Worm (Caenorhabditis elegans) whole organism, late embryonic: ENCODE results near the gene C29E4.11.

ENCODE experiments used
- ahr-1 ChIP-seq: sonication (generic microtip); optimal IDR thresholded peaks from 2 replicates; lab custom pipeline; 2016; ENCODE audit warnings: missing genetic modification characterization, missing compliant biosample characterization
- ceh-18 ChIP-seq: sonication (generic microtip); optimal IDR thresholded peaks from 2 replicates; lab custom pipeline; 2016; ENCODE audit warnings: missing genetic modification characterization, missing compliant biosample characterization
- ceh-19 ChIP-seq: fragments of 200-800 bp; sonication (Bioruptor generic); optimal IDR thresholded peaks from 2 replicates; lab custom pipeline; 2018; ENCODE audit warnings: mild to moderate bottlenecking, missing genetic modification characterization, missing compliant biosample characterization
- ceh-24 ChIP-seq: sonication (generic microtip); optimal IDR thresholded peaks from 2 replicates; lab custom pipeline; 2016; ENCODE audit warnings: mild to moderate bottlenecking, missing genetic modification characterization, missing compliant biosample characterization
- ceh-31 ChIP-seq: sonication (generic microtip); optimal IDR thresholded peaks from 2 replicates; lab custom pipeline; 2016; ENCODE audit warnings: missing genetic modification characterization, missing compliant biosample characterization
- ceh-45 ChIP-seq: fragments of 200-800 bp; sonication (Bioruptor generic); IDR thresholded peaks from 2 replicates; pipeline ENCODE4 v1.3.6; 2022; ENCODE audit warnings: missing genetic modification reagents, missing genetic modification characterization, missing compliant biosample characterization
- ceh-48 ChIP-seq: sonication (generic microtip); optimal IDR thresholded peaks from 2 replicates; lab custom pipeline; 2016; ENCODE audit warnings: missing genetic modification characterization, inconsistent platforms, missing compliant biosample characterization
- ceh-6 ChIP-seq: fragments of 200-800 bp; sonication (Bioruptor generic); optimal IDR thresholded peaks from 2 replicates; lab custom pipeline; 2018; ENCODE audit warnings: mild to moderate bottlenecking, missing genetic modification characterization, missing compliant biosample characterization
- ceh-9 ChIP-seq: sonication (generic microtip); optimal IDR thresholded peaks from 2 replicates; lab custom pipeline; 2016; ENCODE audit warnings: mild to moderate bottlenecking, missing genetic modification characterization, inconsistent platforms, missing compliant biosample characterization
- che-1 ChIP-seq: sonication (generic microtip); optimal IDR thresholded peaks from 2 replicates; lab custom pipeline; 2016; ENCODE audit warnings: mild to moderate bottlenecking, missing genetic modification characterization, missing compliant biosample characterization
- dve-1 ChIP-seq: sonication (generic microtip); optimal IDR thresholded peaks from 2 replicates; lab custom pipeline; 2017; ENCODE audit warnings: antibody characterized with exemption, mild to moderate bottlenecking, missing genetic modification characterization, missing compliant biosample characterization
- elt-2 ChIP-seq: sonication (generic microtip); optimal IDR thresholded peaks from 2 replicates; lab custom pipeline; 2016; ENCODE audit warnings: missing genetic modification reagents, missing genetic modification characterization, missing compliant biosample characterization
- elt-4 ChIP-seq: sonication (generic microtip); optimal IDR thresholded peaks from 2 replicates; lab custom pipeline; 2016; ENCODE audit warnings: missing genetic modification characterization, missing compliant biosample characterization
- ets-4 ChIP-seq: sonication (generic microtip); optimal IDR thresholded peaks from 2 replicates; lab custom pipeline; 2016; ENCODE audit warnings: missing genetic modification characterization, missing compliant biosample characterization
- fax-1 ChIP-seq: sonication (generic microtip); optimal IDR thresholded peaks from 2 replicates; lab custom pipeline; 2016; ENCODE audit warnings: missing genotype, missing genetic modification characterization, missing compliant biosample characterization
- fkh-10 ChIP-seq: fragments of 150-350 bp; optimal IDR thresholded peaks from 2 replicates; lab custom pipeline; 2014; ENCODE audit warnings: missing biosample characterization, missing genetic modification reagents, missing genetic modification characterization
- fkh-6 ChIP-seq: sonication (generic microtip); optimal IDR thresholded peaks from 2 replicates; lab custom pipeline; 2016; ENCODE audit warnings: missing genetic modification characterization, missing compliant biosample characterization
- hlh-30 ChIP-seq: sonication (generic microtip); optimal IDR thresholded peaks from 2 replicates; lab custom pipeline; 2017; ENCODE audit warnings: antibody characterized with exemption, missing genetic modification characterization, missing compliant biosample characterization; ENCODE audit not compliant: insufficient read depth
- hlh-8 ChIP-seq: sonication (generic microtip); optimal IDR thresholded peaks from 2 replicates; lab custom pipeline; 2016; ENCODE audit warnings: missing genotype, missing genetic modification characterization, missing compliant biosample characterization
- lim-6 ChIP-seq: sonication (generic microtip); optimal IDR thresholded peaks from 2 replicates; lab custom pipeline; 2016; ENCODE audit warnings: missing genetic modification characterization, missing compliant biosample characterization
- nfya-1 ChIP-seq: sonication (generic microtip); optimal IDR thresholded peaks from 2 replicates; lab custom pipeline; 2017; ENCODE audit warnings: missing genetic modification characterization, mild to moderate bottlenecking, missing compliant biosample characterization, antibody characterized with exemption, moderate library complexity
- nhr-11 ChIP-seq: fragments of 150-350 bp; optimal IDR thresholded peaks from 2 replicates; lab custom pipeline; 2014; ENCODE audit warnings: missing biosample characterization, missing genetic modification characterization
- npax-4 ChIP-seq: sonication (generic microtip); optimal IDR thresholded peaks from 2 replicates; lab custom pipeline; 2016; ENCODE audit warnings: missing genetic modification characterization, missing compliant biosample characterization
- odd-2 ChIP-seq: sonication (generic microtip); optimal IDR thresholded peaks from 2 replicates; lab custom pipeline; 2017; ENCODE audit warnings: antibody characterized with exemption, mild to moderate bottlenecking, missing genetic modification characterization, missing compliant biosample characterization
- pat-9 ChIP-seq: fragments of 200-800 bp; sonication (Bioruptor generic); optimal IDR thresholded peaks from 2 replicates; lab custom pipeline; 2018; ENCODE audit warnings: mild to moderate bottlenecking, missing genetic modification characterization, moderate library complexity, missing compliant biosample characterization
- ref-2 ChIP-seq: sonication (generic microtip); optimal IDR thresholded peaks from 2 replicates; lab custom pipeline; 2016; ENCODE audit warnings: missing genetic modification characterization, missing compliant biosample characterization
- rnt-1 ChIP-seq: sonication (generic microtip); optimal IDR thresholded peaks from 2 replicates; lab custom pipeline; 2016; ENCODE audit warnings: missing genetic modification characterization, missing compliant biosample characterization
- tbx-2 ChIP-seq: sonication (generic microtip); optimal IDR thresholded peaks from 2 replicates; lab custom pipeline; 2016; ENCODE audit warnings: missing genetic modification characterization, missing compliant biosample characterization
- unc-42 ChIP-seq: sonication (generic microtip); optimal IDR thresholded peaks from 2 replicates; lab custom pipeline; 2016; ENCODE audit warnings: missing genotype, missing genetic modification characterization, missing compliant biosample characterization
- unc-55 ChIP-seq: sonication (generic microtip); optimal IDR thresholded peaks from 2 replicates; lab custom pipeline; 2017; ENCODE audit warnings: missing biosample characterization, missing genetic modification reagents, missing genetic modification characterization
- unc-86 ChIP-seq: sonication (generic microtip); optimal IDR thresholded peaks from 2 replicates; lab custom pipeline; 2016; ENCODE audit warnings: missing genetic modification characterization, missing compliant biosample characterization

Gene C29E4.11

DNA sequence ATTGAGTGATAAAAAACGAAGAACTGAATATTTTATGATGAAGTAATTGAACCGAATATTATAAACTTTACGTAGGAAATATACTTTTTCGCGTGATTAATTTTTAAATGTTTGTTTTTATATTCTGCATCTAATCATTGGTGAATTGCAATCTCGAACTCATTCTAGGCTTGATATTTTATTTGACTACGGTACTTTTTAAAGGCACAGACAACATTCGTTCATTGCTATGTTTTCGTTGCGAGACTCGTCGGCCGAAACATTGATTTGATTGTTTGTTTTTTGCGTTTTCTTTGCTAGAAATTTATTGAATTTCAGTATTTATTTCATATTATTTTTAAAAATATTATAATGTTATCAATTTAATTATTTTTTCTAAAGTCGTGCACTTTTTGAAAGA, 19.9 kb upstream of the C29E4.11 start, which contains the start of gene C06G4.4:
TSS of gene C06G4.4 (minus strand) at position 36 of the 400 bp plus-strand sequence.
- no peak for TF ChIP-seq unc-86 (tag; lab: Kevin White, UChicago)
- TF ChIP-seq hlh-30 (tag; lab: Kevin White, UChicago) = no peak
- no peak for TF ChIP-seq ceh-6 (GFP tag; lab: Kevin White, UChicago)
- TF ChIP-seq che-1 (tag; lab: Kevin White, UChicago) = no peak
- TF ChIP-seq ceh-24 (tag; lab: Kevin White, UChicago) = no peak
- no peak for TF ChIP-seq unc-55 (GFP tag; lab: Kevin White, UChicago)
- no peak for TF ChIP-seq ets-4 (tag; lab: Kevin White, UChicago)
- no peak for TF ChIP-seq fkh-6 (tag; lab: Kevin White, UChicago)

DNA sequence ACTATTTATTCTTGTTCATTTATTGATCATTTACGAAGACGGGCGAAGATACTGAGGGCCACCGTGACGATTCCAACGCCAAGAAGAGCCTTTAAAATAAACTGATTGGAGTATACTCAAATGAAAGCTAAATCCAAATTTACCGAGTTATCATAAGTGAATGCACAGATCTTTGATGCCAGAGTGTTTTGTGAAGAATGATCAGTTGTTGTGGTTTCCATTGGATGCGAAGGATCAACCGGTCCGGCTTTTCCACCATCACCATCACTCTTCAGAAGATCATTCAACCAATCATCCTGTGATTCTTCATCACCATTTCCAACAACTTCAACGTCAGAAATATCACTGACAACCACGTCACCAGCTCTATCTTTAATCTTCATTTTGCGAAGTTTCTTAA, 19.3 kb upstream of the C29E4.11 start:
- TF ChIP-seq ceh-19 (GFP tag; lab: Kevin White, UChicago) (no peak), ceh-9 (tag; lab: Kevin White, UChicago) (no peak), ceh-6 (GFP tag; lab: Kevin White, UChicago) (no peak), rnt-1 (no peak), che-1 (tag; lab: Kevin White, UChicago) (no peak), unc-86 (tag; lab: Kevin White, UChicago) (no peak), ceh-48 (tag; lab: Kevin White, UChicago) (no peak), odd-2 (no peak), lim-6 (tag; lab: Kevin White, UChicago) (no peak), fax-1 (no peak)

DNA sequence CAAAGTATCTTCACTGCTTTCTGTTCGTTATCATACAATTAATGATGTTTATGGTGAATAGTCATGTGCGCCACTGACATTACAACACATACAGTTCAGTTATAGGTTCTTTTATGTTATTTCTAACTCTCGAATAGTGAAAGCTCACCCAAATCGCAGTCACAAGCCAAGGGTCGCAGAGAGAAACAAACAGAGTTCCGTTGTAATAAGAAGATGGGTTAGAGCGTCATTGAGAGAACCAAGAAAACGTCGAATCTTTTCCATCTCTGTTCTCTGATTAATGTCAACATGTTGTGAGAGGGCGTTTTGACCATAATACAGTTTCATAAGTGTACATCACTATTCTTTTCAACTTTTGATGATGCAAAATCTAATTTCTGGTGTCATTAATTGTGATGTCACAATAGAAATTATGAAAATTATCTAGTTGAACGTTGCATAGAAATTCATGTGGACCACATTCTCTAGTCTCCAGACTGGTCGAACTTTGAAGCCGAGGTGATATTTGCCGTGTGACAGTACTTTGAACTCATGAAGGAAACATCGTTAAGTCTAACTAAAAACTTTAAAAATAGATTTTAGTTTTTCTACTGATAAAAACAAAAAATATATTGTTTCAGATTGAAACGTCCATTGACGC, 16.2 kb upstream of the C29E4.11 start:
- TF ChIP-seq fkh-6 (tag; lab: Kevin White, UChicago) (no peak), fkh-10 (GFP tag; lab: Kevin White, UChicago) (no peak), hlh-8 (tag; lab: Kevin White, UChicago) (no peak), npax-4 (tag; lab: Kevin White, UChicago) (no peak), nhr-11 (tag; lab: Kevin White, UChicago) (no peak), ahr-1 (tag; lab: Kevin White, UChicago) (no peak), unc-55 (GFP tag; lab: Kevin White, UChicago) (no peak)

DNA sequence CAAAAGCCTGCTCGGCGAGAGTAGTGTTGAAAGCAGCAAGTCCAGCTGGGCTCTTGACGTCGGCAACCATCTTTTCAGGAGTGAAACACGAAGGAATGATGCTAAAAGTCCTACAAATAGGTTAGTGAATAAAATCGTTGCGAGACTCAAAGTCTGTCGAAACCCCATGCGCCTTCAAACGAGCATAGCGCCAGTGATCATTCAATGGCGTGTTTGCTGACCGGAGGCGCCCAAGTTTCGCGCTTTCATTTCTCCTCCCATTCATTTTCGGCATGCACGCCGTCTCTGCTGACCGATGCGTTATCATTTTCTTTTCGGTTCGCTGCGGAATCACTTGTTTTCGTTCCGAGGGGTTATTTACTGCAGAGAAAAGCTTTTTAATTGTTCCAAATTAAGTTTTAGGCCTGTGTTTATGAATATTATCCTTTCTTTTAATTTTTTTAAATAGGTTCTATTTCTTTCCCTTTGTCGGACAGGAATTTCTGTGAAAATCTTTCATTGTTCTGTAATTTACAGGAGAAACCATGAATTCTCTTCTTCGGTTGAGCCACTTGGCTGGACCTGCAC, 15.4 kb upstream of the C29E4.11 start, which contains the start of the genes eef-1B.1 and aco-2:
TSS of gene eef-1B.1 (minus strand) at position 186 of the 567 bp plus-strand sequence.
TSS of gene aco-2 (plus strand) at position 517 of the 567 bp plus-strand sequence.
- TF ChIP-seq ceh-45 (GFP tag; lab: Robert Waterston, UW) = no peak
- TF ChIP-seq pat-9 = peak; percentile 29
- TF ChIP-seq che-1 (tag; lab: Kevin White, UChicago) = no peak
- no peak for TF ChIP-seq fkh-6 (tag; lab: Kevin White, UChicago)
- TF ChIP-seq ref-2 (tag; lab: Kevin White, UChicago) = no peak
- TF ChIP-seq elt-2 = peak; percentile 25
- peak; percentile 11 for TF ChIP-seq dve-1 (tag; lab: Kevin White, UChicago)
- no peak for TF ChIP-seq ceh-24 (tag; lab: Kevin White, UChicago)
- peak; percentile 6 for TF ChIP-seq unc-86 (tag; lab: Kevin White, UChicago)
- no peak for TF ChIP-seq ceh-19 (GFP tag; lab: Kevin White, UChicago)
- TF ChIP-seq hlh-30 (tag; lab: Kevin White, UChicago) = peak; percentile 37
- peak; percentile 41 for TF ChIP-seq tbx-2 (tag; lab: Kevin White, UChicago)
- peak; percentile 25 for TF ChIP-seq ceh-18 (tag; lab: Kevin White, UChicago)
- TF ChIP-seq elt-4 (tag; lab: Kevin White, UChicago) = no peak
- TF ChIP-seq unc-55 (GFP tag; lab: Kevin White, UChicago) = peak; percentile 3
- peak; percentile 61 for TF ChIP-seq nfya-1 (tag; lab: Kevin White, UChicago)
- TF ChIP-seq unc-42 (tag; lab: Kevin White, UChicago) = peak; percentile 62
- peak; percentile 55 for TF ChIP-seq ceh-31
